Worm (Caenorhabditis elegans) whole organism, mixed stage, embryonic: ENCODE measurements around the gene srbc-17.
"Not testable (repeated sequence)": the region's sequence is repeated elsewhere in the genome, so short reads cannot be mapped to it uniquely, and the experiment has no call there.

ENCODE experiments used
- M03D4.4 ChIP-seq: sonication (generic microtip); optimal IDR thresholded peaks from 2 replicates; lab custom pipeline; 2017; ENCODE audit warnings: mild to moderate bottlenecking, missing genetic modification characterization, missing compliant biosample characterization
- bed-3 ChIP-seq: fragments of 200-800 bp; sonication (Bioruptor generic); optimal IDR thresholded peaks from 3 replicates; lab custom pipeline; 2018; ENCODE audit warnings: mild to moderate bottlenecking, missing genetic modification characterization, moderate library complexity, missing compliant biosample characterization
- blmp-1 ChIP-seq: fragments of 150-350 bp; optimal IDR thresholded peaks from 2 replicates; lab custom pipeline; 2014; ENCODE audit warnings: missing biosample characterization, missing genetic modification characterization
- ceh-39 ChIP-seq: fragments of 150-350 bp; optimal IDR thresholded peaks from 2 replicates; lab custom pipeline; 2014; ENCODE audit warnings: missing biosample characterization, missing genetic modification characterization
- ceh-43 ChIP-seq: fragments of 200-800 bp; sonication (Bioruptor generic); optimal IDR thresholded peaks from 2 replicates; lab custom pipeline; 2018; ENCODE audit warnings: mild to moderate bottlenecking, missing genetic modification characterization, moderate library complexity, missing compliant biosample characterization
- ceh-83 ChIP-seq: fragments of 200-800 bp; sonication (Bioruptor generic); optimal IDR thresholded peaks from 2 replicates; lab custom pipeline; 2018; ENCODE audit warnings: mild to moderate bottlenecking, missing genetic modification characterization, missing compliant biosample characterization
- ces-1 ChIP-seq: fragments of 150-350 bp; optimal IDR thresholded peaks from 2 replicates; lab custom pipeline; 2014; ENCODE audit warnings: missing biosample characterization, missing genetic modification reagents, missing genetic modification characterization
- cnd-1 ChIP-seq: fragments of 200-800 bp; sonication (Bioruptor generic); optimal IDR thresholded peaks from 2 replicates; lab custom pipeline; 2018; ENCODE audit warnings: mild to moderate bottlenecking, missing genetic modification characterization, missing compliant biosample characterization
- drap-1 ChIP-seq: fragments of 200-800 bp; sonication (Bioruptor generic); optimal IDR thresholded peaks from 3 replicates; lab custom pipeline; 2018; ENCODE audit warnings: mild to moderate bottlenecking, missing genetic modification characterization, missing compliant biosample characterization
- elt-1 ChIP-seq: sonication (generic microtip); optimal IDR thresholded peaks from 2 replicates; lab custom pipeline; 2017; ENCODE audit warnings: missing genetic modification characterization, mild to moderate bottlenecking, missing compliant biosample characterization, antibody characterized with exemption, moderate library complexity, borderline replicate concordance; ENCODE audit not compliant: insufficient read depth
- elt-3 ChIP-seq: fragments of 150-350 bp; optimal IDR thresholded peaks from 2 replicates; lab custom pipeline; 2014; ENCODE audit warnings: missing biosample characterization, missing genetic modification characterization
- flh-1 ChIP-seq: fragments of 200-800 bp; sonication (Bioruptor generic); optimal IDR thresholded peaks from 2 replicates; lab custom pipeline; 2018; ENCODE audit warnings: mild to moderate bottlenecking, missing genetic modification characterization, moderate library complexity, missing compliant biosample characterization
- ham-2 ChIP-seq: fragments of 200-800 bp; sonication (Bioruptor generic); optimal IDR thresholded peaks from 2 replicates; lab custom pipeline; 2018; ENCODE audit warnings: mild to moderate bottlenecking, missing genetic modification characterization, missing compliant biosample characterization
- hlh-1 ChIP-seq: fragments of 150-350 bp; optimal IDR thresholded peaks from 2 replicates; lab custom pipeline; 2014; ENCODE audit warnings: missing biosample characterization, missing genetic modification reagents, missing genetic modification characterization
- lin-13 ChIP-seq: fragments of 150-350 bp; optimal IDR thresholded peaks from 2 replicates; lab custom pipeline; 2014; ENCODE audit warnings: missing biosample characterization, missing genetic modification characterization
- lin-32 ChIP-seq: fragments of 200-800 bp; sonication (Bioruptor generic); optimal IDR thresholded peaks from 2 replicates; lab custom pipeline; 2018; ENCODE audit warnings: mild to moderate bottlenecking, missing genetic modification characterization, missing compliant biosample characterization
- mab-5 ChIP-seq: fragments of 150-350 bp; optimal IDR thresholded peaks from 2 replicates; lab custom pipeline; 2014; ENCODE audit warnings: missing biosample characterization, missing genetic modification characterization
- mep-1 ChIP-seq: fragments of 150-350 bp; optimal IDR thresholded peaks from 2 replicates; lab custom pipeline; 2017; ENCODE audit warnings: missing biosample characterization, missing genetic modification reagents, missing genetic modification characterization, inconsistent platforms
- mls-2 ChIP-seq: sonication (generic microtip); optimal IDR thresholded peaks from 2 replicates; lab custom pipeline; 2016; ENCODE audit warnings: mild to moderate bottlenecking, missing genetic modification characterization, moderate library complexity, missing compliant biosample characterization
- nhr-12 ChIP-seq: fragments of 150-350 bp; optimal IDR thresholded peaks from 2 replicates; lab custom pipeline; 2014; ENCODE audit warnings: missing biosample characterization, missing genetic modification characterization
- nhr-28 ChIP-seq: fragments of 150-350 bp; optimal IDR thresholded peaks from 2 replicates; lab custom pipeline; 2014; ENCODE audit warnings: missing biosample characterization, missing genetic modification characterization
- nhr-76 ChIP-seq: sonication (generic microtip); optimal IDR thresholded peaks from 2 replicates; lab custom pipeline; 2017; ENCODE audit warnings: missing biosample characterization, missing genetic modification characterization
- pha-4 ChIP-seq: fragments of 150-350 bp; optimal IDR thresholded peaks from 2 replicates; lab custom pipeline; 2018; ENCODE audit warnings: missing biosample characterization, missing genetic modification reagents, missing genetic modification characterization
- sem-2 ChIP-seq: fragments of 200-800 bp; sonication (Bioruptor generic); optimal IDR thresholded peaks from 2 replicates; lab custom pipeline; 2018; ENCODE audit warnings: mild to moderate bottlenecking, missing genetic modification characterization, missing compliant biosample characterization
- sptf-1 ChIP-seq: sonication (generic microtip); optimal IDR thresholded peaks from 2 replicates; lab custom pipeline; 2017; ENCODE audit warnings: mild to moderate bottlenecking, missing genetic modification characterization, moderate library complexity, missing compliant biosample characterization
- tbx-8 ChIP-seq: fragments of 200-800 bp; sonication (Bioruptor generic); optimal IDR thresholded peaks from 2 replicates; lab custom pipeline; 2018; ENCODE audit warnings: mild to moderate bottlenecking, missing genetic modification characterization, moderate library complexity, missing compliant biosample characterization
- unc-39 ChIP-seq: fragments of 150-350 bp; optimal IDR thresholded peaks from 2 replicates; lab custom pipeline; 2014; ENCODE audit warnings: missing biosample characterization, missing genetic modification characterization
- unc-62 ChIP-seq: fragments of 150-350 bp; optimal IDR thresholded peaks from 2 replicates; lab custom pipeline; 2014; ENCODE audit warnings: missing biosample characterization, missing genetic modification reagents, missing genetic modification characterization
- zip-8 ChIP-seq: fragments of 150-350 bp; optimal IDR thresholded peaks from 2 replicates; lab custom pipeline; 2014; ENCODE audit warnings: missing biosample characterization, missing genetic modification characterization
- ztf-11 ChIP-seq: fragments of 150-350 bp; optimal IDR thresholded peaks from 2 replicates; lab custom pipeline; 2014; ENCODE audit warnings: missing biosample characterization, missing genetic modification characterization

The srbc-17 gene

ce11 chrV:2138287-2138686, 39.2 kb upstream of the srbc-17 start:
- TF ChIP-seq cnd-1 (tag; lab: Kevin White, UChicago) = no peak
- no peak for TF ChIP-seq M03D4.4 (tag; lab: Kevin White, UChicago)
- no peak for TF ChIP-seq elt-1
- no peak for TF ChIP-seq nhr-76
- no peak for TF ChIP-seq zip-8 (tag; lab: Kevin White, UChicago)
- no peak for TF ChIP-seq unc-62
- TF ChIP-seq sptf-1 = no peak
- TF ChIP-seq bed-3 (GFP tag; lab: Kevin White, UChicago) = no peak

ce11 chrV:2139918-2140317, 37.6 kb upstream of the srbc-17 start, which contains the start of gene F22F7.7:
TSS of gene F22F7.7 (minus strand) at chrV:2140042.
- TF ChIP-seq elt-1 = no peak
- no peak for TF ChIP-seq ham-2 (GFP tag; lab: Kevin White, UChicago)
- no peak for TF ChIP-seq lin-32
- no peak for TF ChIP-seq nhr-12 (tag; lab: Kevin White, UChicago)
- no peak for TF ChIP-seq M03D4.4 (tag; lab: Kevin White, UChicago)
- no peak for TF ChIP-seq sptf-1
- no peak for TF ChIP-seq nhr-28 (tag; lab: Kevin White, UChicago)
- TF ChIP-seq blmp-1 (tag; lab: Kevin White, UChicago) = no peak
- no peak for TF ChIP-seq mls-2 (tag; lab: Kevin White, UChicago)
- no peak for TF ChIP-seq sem-2 (GFP tag; lab: Kevin White, UChicago)
- TF ChIP-seq nhr-76 = no peak
- TF ChIP-seq tbx-8 (GFP tag; lab: Kevin White, UChicago) = no peak
- no peak for TF ChIP-seq ceh-43 (GFP tag; lab: Kevin White, UChicago)
- TF ChIP-seq bed-3 (GFP tag; lab: Kevin White, UChicago) = no peak
- no peak for TF ChIP-seq unc-39 (tag; lab: Kevin White, UChicago)
- no peak for TF ChIP-seq elt-3 (tag; lab: Kevin White, UChicago)
- TF ChIP-seq mab-5 (tag; lab: Kevin White, UChicago) = no peak
- no peak for TF ChIP-seq hlh-1

DNA sequence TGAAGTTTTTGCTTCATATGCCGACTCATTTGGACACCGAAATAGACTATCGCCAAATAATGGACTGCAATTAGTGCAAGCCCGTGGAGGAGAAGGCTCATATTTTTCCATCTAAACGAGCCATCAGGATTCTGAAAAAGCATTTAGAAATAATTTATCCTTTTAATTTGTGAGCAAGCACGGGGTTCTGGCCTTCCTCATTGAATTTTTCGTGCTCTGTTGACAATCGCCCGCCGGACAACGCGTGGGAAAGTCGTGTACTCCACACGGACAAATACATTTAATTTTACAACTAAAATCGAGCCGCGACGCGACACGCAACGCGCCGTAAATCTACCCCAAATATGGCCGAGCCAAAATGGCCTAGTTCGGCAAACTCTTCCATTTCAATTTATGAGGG, 33.1 kb upstream of the srbc-17 start, which contains the start of gene F22F7.12:
TSS of gene F22F7.12 (minus strand) at position 101 of the 400 bp plus-strand sequence.
- TF ChIP-seq cnd-1 (tag; lab: Kevin White, UChicago); M03D4.4 (tag; lab: Kevin White, UChicago); lin-32: not testable (repeated sequence)

ce11 chrV:2146044-2146443, 31.5 kb upstream of the srbc-17 start, which contains the start of gene str-52:
TSS of gene str-52 (minus strand) at chrV:2146144.
- TF ChIP-seq ztf-11 (tag; lab: Kevin White, UChicago) = no peak
- no peak for TF ChIP-seq elt-3 (tag; lab: Kevin White, UChicago)
- TF ChIP-seq nhr-12 (tag; lab: Kevin White, UChicago) = no peak
- no peak for TF ChIP-seq nhr-76
- TF ChIP-seq mep-1 (tag; lab: Kevin White, UChicago) = no peak

- TF ChIP-seq nhr-76 (no peak), unc-62 (no peak), hlh-1 (no peak), flh-1 (GFP tag; lab: Kevin White, UChicago) (no peak), drap-1 (GFP tag; lab: Kevin White, UChicago) (no peak), elt-3 (tag; lab: Kevin White, UChicago) (no peak), ces-1 (GFP tag; lab: Kevin White, UChicago) (no peak), ceh-83 (GFP tag; lab: Kevin White, UChicago) (no peak), pha-4 (tag; lab: Kevin White, UChicago) (no peak), tbx-8 (GFP tag; lab: Kevin White, UChicago) (no peak), ceh-39 (tag; lab: Kevin White, UChicago) (no peak), ztf-11 (tag; lab: Kevin White, UChicago) (no peak), mab-5 (tag; lab: Kevin White, UChicago) (no peak), M03D4.4 (tag; lab: Kevin White, UChicago) (no peak), blmp-1 (tag; lab: Kevin White, UChicago) (no peak), lin-13 (tag; lab: Kevin White, UChicago) (no peak)
Measured at ce11 chrV:2146795-2147194, 30.7 kb upstream of the srbc-17 start, which contains the start of gene srbc-20. TSS of gene srbc-20 (plus strand) at chrV:2147095.
